Fruit fly (Drosophila melanogaster) whole organism, embryonic: ENCODE measurements around the gene Dpm1.

ENCODE experiments used
- Antp ChIP-seq: fragments of 200-800 bp; sonication (Bioruptor generic); optimal IDR thresholded peaks from 3 replicates; lab custom pipeline; 2016; ENCODE audit warnings: missing biosample characterization, missing genetic modification characterization
- CG11093 ChIP-seq: fragments of 200-800 bp; sonication (Bioruptor generic); IDR thresholded peaks from 3 replicates; pipeline ENCODE4 v1.3.6; 2022; ENCODE audit warnings: missing biosample characterization, missing genetic modification characterization
- CG11247 ChIP-seq: fragments of 200-800 bp; sonication (Bioruptor generic); IDR thresholded peaks from 2 replicates; pipeline ENCODE4 v1.3.6; 2022; ENCODE audit warnings: missing biosample characterization, missing genetic modification characterization
- CG11723 ChIP-seq: fragments of 200-800 bp; sonication (Bioruptor generic); optimal IDR thresholded peaks from 2 replicates; lab custom pipeline; 2017; ENCODE audit warnings: missing biosample characterization, mild to moderate bottlenecking, missing genetic modification characterization
- CG12236 ChIP-seq: fragments of 200-800 bp; sonication (Bioruptor generic); optimal IDR thresholded peaks from 2 replicates; lab custom pipeline; 2016; ENCODE audit warnings: missing biosample characterization, missing genetic modification characterization
- CG1233 ChIP-seq: fragments of 200-800 bp; sonication (Bioruptor generic); optimal IDR thresholded peaks from 4 replicates; lab custom pipeline; 2018; ENCODE audit warnings: missing biosample characterization, mild to moderate bottlenecking, missing genetic modification characterization
- CG12942 ChIP-seq: fragments of 200-800 bp; sonication (Bioruptor generic); optimal IDR thresholded peaks from 3 replicates; lab custom pipeline; 2016; ENCODE audit warnings: missing biosample characterization, missing genetic modification characterization
- CG14014 ChIP-seq: fragments of 200-800 bp; sonication (Bioruptor generic); IDR thresholded peaks from 2 replicates; pipeline ENCODE4 v1.3.6; 2022; ENCODE audit warnings: missing biosample characterization, missing genetic modification characterization
- CG14965 ChIP-seq: fragments of 200-800 bp; sonication (Bioruptor generic); optimal IDR thresholded peaks from 2 replicates; lab custom pipeline; 2016; ENCODE audit warnings: missing biosample characterization, missing genetic modification characterization, borderline replicate concordance
- CG16779 ChIP-seq: fragments of 200-800 bp; sonication (Bioruptor generic); IDR thresholded peaks from 2 replicates; pipeline ENCODE4 v1.3.6; 2022; ENCODE audit warnings: missing biosample characterization, missing genetic modification characterization
- CG18764 ChIP-seq: fragments of 200-800 bp; sonication (Bioruptor generic); optimal IDR thresholded peaks from 3 replicates; lab custom pipeline; 2016; ENCODE audit warnings: missing biosample characterization, missing genetic modification characterization
- CG2116 ChIP-seq: fragments of 200-800 bp; sonication (Bioruptor generic); optimal IDR thresholded peaks from 3 replicates; lab custom pipeline; 2018; ENCODE audit warnings: missing biosample characterization, mild to moderate bottlenecking, missing genetic modification characterization
- CG3407 ChIP-seq: fragments of 200-800 bp; sonication (Bioruptor generic); optimal IDR thresholded peaks from 2 replicates; lab custom pipeline; 2018; ENCODE audit warnings: missing biosample characterization, mild to moderate bottlenecking, missing genetic modification characterization
- CG3995 ChIP-seq: fragments of 200-800 bp; sonication (Bioruptor generic); optimal IDR thresholded peaks from 3 replicates; lab custom pipeline; 2016; ENCODE audit warnings: missing biosample characterization, missing genetic modification characterization
- CG43689 ChIP-seq: fragments of 200-800 bp; sonication (Bioruptor generic); IDR thresholded peaks from 2 replicates; pipeline ENCODE4 v1.3.6; 2022; ENCODE audit warnings: missing biosample characterization, missing genetic modification characterization
- CG4730 ChIP-seq: fragments of 200-800 bp; sonication (Bioruptor generic); IDR thresholded peaks from 2 replicates; pipeline ENCODE4 v1.3.6; 2022; ENCODE audit warnings: missing biosample characterization, missing genetic modification characterization
- CG6813 ChIP-seq: fragments of 200-800 bp; sonication (Bioruptor generic); optimal IDR thresholded peaks from 2 replicates; lab custom pipeline; 2017; ENCODE audit warnings: missing biosample characterization, missing genetic modification characterization, mild to moderate bottlenecking, moderate library complexity, missing genetic modification reagents
- CG6854 ChIP-seq: fragments of 200-800 bp; sonication (Bioruptor generic); optimal IDR thresholded peaks from 3 replicates; lab custom pipeline; 2017; ENCODE audit warnings: missing biosample characterization, mild to moderate bottlenecking, missing genetic modification characterization
- CG7786 ChIP-seq: fragments of 200-800 bp; sonication (Bioruptor generic); optimal IDR thresholded peaks from 2 replicates; lab custom pipeline; 2016; ENCODE audit warnings: missing biosample characterization, missing genetic modification characterization
- CG9727 ChIP-seq: fragments of 200-800 bp; sonication (Bioruptor generic); optimal IDR thresholded peaks from 3 replicates; lab custom pipeline; 2017; ENCODE audit warnings: missing biosample characterization, mild to moderate bottlenecking, missing genetic modification characterization
- Chrac-16 ChIP-seq: fragments of 200-800 bp; sonication (Bioruptor generic); optimal IDR thresholded peaks from 3 replicates; lab custom pipeline; 2016; ENCODE audit warnings: missing biosample characterization, missing genetic modification characterization
- Fer3 ChIP-seq: fragments of 200-800 bp; sonication (Bioruptor generic); optimal IDR thresholded peaks from 2 replicates; lab custom pipeline; 2018; ENCODE audit warnings: missing biosample characterization, mild to moderate bottlenecking, missing genetic modification characterization, moderate library complexity
- HmgD ChIP-seq: fragments of 200-800 bp; sonication (Bioruptor generic); optimal IDR thresholded peaks from 3 replicates; lab custom pipeline; 2016; ENCODE audit warnings: missing biosample characterization, missing genetic modification characterization
- Hsf ChIP-seq: fragments of 200-800 bp; sonication (Bioruptor generic); optimal IDR thresholded peaks from 3 replicates; lab custom pipeline; 2016; ENCODE audit warnings: missing biosample characterization, missing genetic modification characterization
- Jarid2 ChIP-seq: fragments of 200-800 bp; sonication (Bioruptor generic); optimal IDR thresholded peaks from 3 replicates; lab custom pipeline; 2017; ENCODE audit warnings: mild to moderate bottlenecking, missing biosample characterization, missing genetic modification reagents, missing genetic modification characterization
- MBD-R2 ChIP-seq: fragments of 200-800 bp; sonication (Bioruptor generic); IDR thresholded peaks from 2 replicates; pipeline ENCODE4 v1.3.6; 2022; ENCODE audit warnings: missing biosample characterization, missing genetic modification characterization
- Myb ChIP-seq: fragments of 200-800 bp; sonication (Bioruptor generic); optimal IDR thresholded peaks from 2 replicates; lab custom pipeline; 2016; ENCODE audit warnings: missing biosample characterization, missing genetic modification characterization
- Neu2 ChIP-seq: fragments of 200-800 bp; sonication (Bioruptor generic); optimal IDR thresholded peaks from 3 replicates; lab custom pipeline; 2016; ENCODE audit warnings: missing biosample characterization, missing genetic modification characterization, borderline replicate concordance
- Usf ChIP-seq: fragments of 200-800 bp; sonication (Bioruptor generic); optimal IDR thresholded peaks from 2 replicates; lab custom pipeline; 2017; ENCODE audit warnings: missing genotype, missing biosample characterization, missing genetic modification characterization
- cas ChIP-seq: fragments of 200-800 bp; sonication (Bioruptor generic); IDR thresholded peaks from 2 replicates; pipeline ENCODE4 v1.3.6; 2022; ENCODE audit warnings: missing biosample characterization, missing genetic modification characterization
- chn ChIP-seq: fragments of 200-800 bp; sonication (Bioruptor generic); optimal IDR thresholded peaks from 2 replicates; lab custom pipeline; 2016; ENCODE audit warnings: missing biosample characterization, missing genetic modification characterization
- en ChIP-seq: fragments of 200-800 bp; sonication (Bioruptor generic); optimal IDR thresholded peaks from 2 replicates; lab custom pipeline; 2016; ENCODE audit warnings: missing biosample characterization, missing genetic modification characterization
- fd3F ChIP-seq: fragments of 200-800 bp; sonication (Bioruptor generic); optimal IDR thresholded peaks from 2 replicates; lab custom pipeline; 2018; ENCODE audit warnings: missing biosample characterization, mild to moderate bottlenecking, missing genetic modification characterization, moderate library complexity
- gsb-n ChIP-seq: fragments of 200-800 bp; sonication (Bioruptor generic); optimal IDR thresholded peaks from 3 replicates; lab custom pipeline; 2018; ENCODE audit warnings: missing biosample characterization, mild to moderate bottlenecking, missing genetic modification characterization
- hkb ChIP-seq, 2 experiments: fragments of 200-800 bp in 1 of 2; fragments of >200 bp in 1 of 2; sonication (Bioruptor generic) in 1 of 2; IDR thresholded peaks in 1 of 2; optimal IDR thresholded peaks in 1 of 2; 2 replicates each; pipeline versions ENCODE4 v1.3.6 to Lab custom; 2017 to 2022; ENCODE audit warnings: missing biosample characterization in 1 of 2, missing genetic modification characterization in 1 of 2
- ind ChIP-seq: fragments of 200-800 bp; sonication (Bioruptor generic); optimal IDR thresholded peaks from 3 replicates; lab custom pipeline; 2016; ENCODE audit warnings: missing biosample characterization, missing genetic modification characterization
- knrl ChIP-seq: fragments of 200-800 bp; sonication (Bioruptor generic); IDR thresholded peaks from 3 replicates; pipeline ENCODE4 v1.3.6; 2022; ENCODE audit warnings: missing biosample characterization, missing genetic modification characterization; ENCODE audit not compliant: partially characterized antibody
- lola ChIP-seq, 3 experiments: fragments of >200 bp in 2 of 3; fragments of 200-800 bp in 1 of 3; sonication (Bioruptor generic) in 1 of 3; optimal IDR thresholded peaks; 2 replicates each; lab custom pipeline; 2017 to 2019; ENCODE audit warnings: missing biosample characterization in 3 of 3, missing genetic modification characterization in 3 of 3, mild to moderate bottlenecking in 1 of 3, moderate library complexity in 1 of 3
- mam ChIP-seq: fragments of 200-800 bp; sonication (Bioruptor generic); optimal IDR thresholded peaks from 3 replicates; lab custom pipeline; 2016; ENCODE audit warnings: missing biosample characterization, missing genetic modification characterization
- nom ChIP-seq: fragments of 200-800 bp; sonication (Bioruptor generic); optimal IDR thresholded peaks from 2 replicates; lab custom pipeline; 2017; ENCODE audit warnings: missing biosample characterization, missing genetic modification characterization, mild to moderate bottlenecking, moderate library complexity, missing genetic modification reagents
- psq ChIP-seq: fragments of 200-800 bp; sonication (Bioruptor generic); optimal IDR thresholded peaks from 2 replicates; lab custom pipeline; 2017; ENCODE audit warnings: missing biosample characterization, missing genetic modification characterization
- rib ChIP-seq: fragments of 200-800 bp; sonication (Bioruptor generic); IDR thresholded peaks from 2 replicates; pipeline ENCODE4 v1.3.6; 2022; ENCODE audit warnings: missing biosample characterization, missing genetic modification characterization
- ro ChIP-seq: fragments of 200-800 bp; sonication (Bioruptor generic); IDR thresholded peaks from 2 replicates; pipeline ENCODE4 v1.3.6; 2022; ENCODE audit warnings: missing biosample characterization, missing genetic modification characterization
- salm ChIP-seq: fragments of 200-800 bp; sonication (Bioruptor generic); optimal IDR thresholded peaks from 2 replicates; lab custom pipeline; 2018; ENCODE audit warnings: missing biosample characterization, mild to moderate bottlenecking, missing genetic modification characterization
- scrt ChIP-seq: fragments of 200-800 bp; sonication (Bioruptor generic); optimal IDR thresholded peaks from 2 replicates; lab custom pipeline; 2018; ENCODE audit warnings: missing biosample characterization, mild to moderate bottlenecking, missing genetic modification characterization, moderate library complexity
- sima ChIP-seq: fragments of 200-800 bp; sonication (Bioruptor generic); optimal IDR thresholded peaks from 2 replicates; lab custom pipeline; 2016; ENCODE audit warnings: missing biosample characterization, missing genetic modification characterization
- sisA ChIP-seq: fragments of 200-800 bp; sonication (Bioruptor generic); IDR thresholded peaks from 2 replicates; pipeline ENCODE4 v1.3.6; 2022; ENCODE audit warnings: missing biosample characterization, missing genetic modification characterization
- tll ChIP-seq, 2 experiments: fragments of 200-800 bp in 1 of 2; fragments of >200 bp in 1 of 2; sonication (Bioruptor generic) in 1 of 2; optimal IDR thresholded peaks; 2 replicates each; lab custom pipeline; 2017 to 2019; ENCODE audit warnings: missing biosample characterization in 2 of 2, missing genetic modification characterization in 2 of 2, mild to moderate bottlenecking in 1 of 2, moderate library complexity in 1 of 2
- zen2 ChIP-seq: fragments of 200-800 bp; sonication (Bioruptor generic); IDR thresholded peaks from 3 replicates; pipeline ENCODE4 v1.3.6; 2022; ENCODE audit warnings: missing biosample characterization, missing genetic modification characterization; ENCODE audit not compliant: partially characterized antibody

Dpm1 gene

dm6 chr2L:19533247-19533646 is 7.1 kb upstream of the Dpm1 start, which contains the start of gene CG33116 (continued):
- peak; percentile 55 for TF ChIP-seq CG12236 (GFP tag; lab: Kevin White, UChicago)
- TF ChIP-seq CG2116 (GFP tag; lab: Kevin White, UChicago) = peak; percentile 63
- TF ChIP-seq CG3995 (GFP tag; lab: Kevin White, UChicago) = peak; percentile 51
- peak; percentile 49 for TF ChIP-seq CG43689 (GFP tag; lab: Robert Waterston, UW)
- peak; percentile 63 for TF ChIP-seq sisA (GFP tag; lab: Robert Waterston, UW)
- TF ChIP-seq mam (GFP tag; lab: Kevin White, UChicago) = peak; percentile 87
- TF ChIP-seq Neu2 (GFP tag; lab: Kevin White, UChicago) = peak; percentile 5
- peak; percentile 10 for TF ChIP-seq fd3F (GFP tag; lab: Kevin White, UChicago)
- TF ChIP-seq ind (GFP tag; lab: Kevin White, UChicago) = peak; percentile 85
- peak; percentile 71 for TF ChIP-seq CG11247 (GFP tag; lab: Robert Waterston, UW)
- peak; percentile 74; the same call in 1 of the 2 replicates for TF ChIP-seq CG14014 (GFP tag; lab: Robert Waterston, UW)
- TF ChIP-seq CG11093 (GFP tag; lab: Robert Waterston, UW) = peak; percentile 20; the same call in 1 of the 3 replicates
- TF ChIP-seq Chrac-16 = peak; percentile 81
- peak; percentile 80 for TF ChIP-seq CG1233 (GFP tag; lab: Kevin White, UChicago)
- TF ChIP-seq Hsf (GFP tag; lab: Kevin White, UChicago) = peak; percentile 87
- peak; percentile 90 for TF ChIP-seq chn
- TF ChIP-seq CG6854 (GFP tag; lab: Kevin White, UChicago) = peak; percentile 41
- TF ChIP-seq salm (tag; lab: Kevin White, UChicago) = peak; percentile 67
- TF ChIP-seq tll (GFP tag; optimal IDR thresholded peaks at IDR 0.05; lab: Kevin White, UChicago) = no peak
- peak; percentile 3 for TF ChIP-seq hkb (optimal IDR thresholded peaks at IDR 0.05; lab: Kevin White, UChicago)
- TF ChIP-seq hkb (GFP tag; IDR thresholded peaks at IDR 0.05; lab: Robert Waterston, UW) = peak; percentile 79
- peak; percentile 88 for TF ChIP-seq Antp (GFP tag; lab: Kevin White, UChicago)
- TF ChIP-seq en (GFP tag; lab: Kevin White, UChicago) = peak; percentile 75
- peak; percentile 72 for TF ChIP-seq CG6813 (GFP tag; lab: Kevin White, UChicago)
- TF ChIP-seq gsb-n (tag; lab: Kevin White, UChicago) = peak; percentile 78
- peak; percentile 40; the same call in 1 of the 2 replicates for TF ChIP-seq ro
- peak; percentile 32; the same call in 1 of the 2 replicates for TF ChIP-seq cas (GFP tag; lab: Robert Waterston, UW)
- peak; percentile 38 for TF ChIP-seq CG18764 (GFP tag; lab: Kevin White, UChicago)
- TF ChIP-seq CG7786 (GFP tag; lab: Kevin White, UChicago) = peak; percentile 85
- peak; percentile 81 for TF ChIP-seq CG12942 (GFP tag; lab: Kevin White, UChicago)
- peak; percentile 85 for TF ChIP-seq Myb (GFP tag; lab: Kevin White, UChicago)
- peak; percentile 87 for TF ChIP-seq CG16779 (GFP tag; lab: Robert Waterston, UW)
- peak; percentile 44 for TF ChIP-seq CG14965 (GFP tag; lab: Kevin White, UChicago)
- TF ChIP-seq CG11723 (GFP tag; lab: Kevin White, UChicago) = peak; percentile 77
- peak; percentile 96 for TF ChIP-seq MBD-R2 (GFP tag; lab: Robert Waterston, UW)
- peak; percentile 1 for TF ChIP-seq sima (GFP tag; lab: Kevin White, UChicago)
- peak; percentile 55 for TF ChIP-seq CG4730 (GFP tag; lab: Robert Waterston, UW)
- TF ChIP-seq HmgD (GFP tag; lab: Kevin White, UChicago) = peak; percentile 70
- peak; percentile 79 for TF ChIP-seq CG9727 (GFP tag; lab: Kevin White, UChicago)
- peak; percentile 40 for TF ChIP-seq Jarid2 (GFP tag; lab: Kevin White, UChicago)
- no peak for TF ChIP-seq zen2 (GFP tag; lab: Robert Waterston, UW)
- peak; percentile 78 for TF ChIP-seq rib (GFP tag; lab: Robert Waterston, UW)
- peak; percentile 65 for TF ChIP-seq Usf (GFP tag; lab: Kevin White, UChicago)
- peak; percentile 78 for TF ChIP-seq Fer3 (tag; lab: Kevin White, UChicago)
- peak; percentile 66 for TF ChIP-seq CG3407 (GFP tag; lab: Kevin White, UChicago)
- TF ChIP-seq nom (GFP tag; lab: Kevin White, UChicago) = peak; percentile 70
- peak; percentile 72 for TF ChIP-seq scrt (GFP tag; lab: Kevin White, UChicago)
- TF ChIP-seq psq (GFP tag; lab: Kevin White, UChicago) = peak; percentile 46
- peak in 1 of 3 experiments; percentile 85 for TF ChIP-seq lola (GFP tag; optimal IDR thresholded peaks at IDR 0.05; lab: Kevin White, UChicago)
- TF ChIP-seq knrl (GFP tag; lab: Robert Waterston, UW) = 0 out of 3 replicates have a peak, but pooled peaks have one; percentile 34
